Worm (Caenorhabditis elegans) whole organism, mixed stage, embryonic: Measurements from ENCODE around the gene srz-70.

Experiments
- hlh-1 ChIP-seq: fragments of 150-350 bp; optimal IDR thresholded peaks from 2 replicates; lab custom pipeline; 2014; ENCODE audit warnings: missing biosample characterization, missing genetic modification reagents, missing genetic modification characterization
- nhr-12 ChIP-seq: fragments of 150-350 bp; optimal IDR thresholded peaks from 2 replicates; lab custom pipeline; 2014; ENCODE audit warnings: missing biosample characterization, missing genetic modification characterization
- snpc-4 ChIP-seq: fragments of 150-350 bp; optimal IDR thresholded peaks from 2 replicates; lab custom pipeline; 2014; ENCODE audit warnings: missing biosample characterization, missing genetic modification characterization
- unc-120 ChIP-seq: sonication (generic microtip); optimal IDR thresholded peaks from 2 replicates; lab custom pipeline; 2017; ENCODE audit warnings: missing genetic modification characterization, missing compliant biosample characterization; ENCODE audit not compliant: poor library complexity, severe bottlenecking
- unc-39 ChIP-seq: fragments of 150-350 bp; optimal IDR thresholded peaks from 2 replicates; lab custom pipeline; 2014; ENCODE audit warnings: missing biosample characterization, missing genetic modification characterization
- unc-62 ChIP-seq: fragments of 150-350 bp; optimal IDR thresholded peaks from 2 replicates; lab custom pipeline; 2014; ENCODE audit warnings: missing biosample characterization, missing genetic modification reagents, missing genetic modification characterization

DNA sequence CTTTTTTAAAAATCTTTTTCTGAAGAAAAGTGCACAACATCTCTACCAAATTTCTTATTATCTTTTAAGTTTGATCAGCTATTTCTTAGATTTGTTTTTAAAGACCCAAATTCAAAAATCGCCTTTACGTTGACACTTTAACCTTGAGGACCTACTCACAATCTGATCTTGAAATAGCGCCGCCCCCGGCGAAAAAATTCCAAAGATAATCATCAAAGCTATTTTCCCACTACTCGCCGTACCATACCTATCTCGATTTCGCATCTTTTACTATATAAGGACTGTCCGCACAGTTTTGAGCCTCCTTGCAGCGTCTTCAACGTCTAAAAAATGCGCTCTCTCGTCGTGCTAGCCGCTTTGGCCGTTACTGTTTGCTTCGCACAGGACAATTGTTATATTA is 38.0 kb downstream of the srz-70 start, which contains the start of gene grd-10:
- TF ChIP-seq snpc-4 (tag; lab: Kevin White, UChicago) = no peak
- no peak for TF ChIP-seq unc-62 (GFP tag; lab: Kevin White, UChicago)
- TF ChIP-seq unc-120 (tag; lab: Kevin White, UChicago) = no peak
- no peak for TF ChIP-seq unc-39 (tag; lab: Kevin White, UChicago)
- no peak for TF ChIP-seq hlh-1 (tag; lab: Kevin White, UChicago)
- no peak for TF ChIP-seq nhr-12 (tag; lab: Kevin White, UChicago)
